Worm (Caenorhabditis elegans) whole organism, early embryonic: ENCODE measurements around the gene C37E2.3.

Source experiments
- B0310.2 ChIP-seq: sonication (generic microtip); optimal IDR thresholded peaks from 2 replicates; lab custom pipeline; 2016; ENCODE audit warnings: mild to moderate bottlenecking, missing genetic modification characterization, missing compliant biosample characterization
- F13C5.2 ChIP-seq: sonication (generic microtip); optimal IDR thresholded peaks from 2 replicates; lab custom pipeline; 2017; ENCODE audit warnings: mild to moderate bottlenecking, missing genetic modification characterization, inconsistent platforms, missing compliant biosample characterization
- aly-1 ChIP-seq: sonication (generic microtip); optimal IDR thresholded peaks from 2 replicates; lab custom pipeline; 2016; ENCODE audit warnings: missing genetic modification characterization, missing compliant biosample characterization
- ets-7 ChIP-seq: sonication (generic microtip); optimal IDR thresholded peaks from 2 replicates; lab custom pipeline; 2016; ENCODE audit warnings: missing genotype, missing genetic modification characterization, missing compliant biosample characterization
- flt-1 ChIP-seq: fragments of 200-800 bp; sonication (Bioruptor generic); IDR thresholded peaks from 2 replicates; pipeline ENCODE4 v1.3.6; 2022; ENCODE audit warnings: missing genetic modification characterization, missing compliant biosample characterization

- TF ChIP-seq aly-1 (no peak), B0310.2 (no peak), flt-1 (no peak), F13C5.2 (tag; lab: Kevin White, UChicago) (no peak), ets-7 (no peak)
These were observed 38.3 kb upstream of the C37E2.3 start, which contains the start of gene ceh-89 for ce11 chrX:14141896-14142392.
